Worm (Caenorhabditis elegans): ENCODE measurements around the gene wht-7.
A peak's percentile ranks its signal among the peaks of the same experiment; 100 is the strongest.

wht-7 gene

DNA sequence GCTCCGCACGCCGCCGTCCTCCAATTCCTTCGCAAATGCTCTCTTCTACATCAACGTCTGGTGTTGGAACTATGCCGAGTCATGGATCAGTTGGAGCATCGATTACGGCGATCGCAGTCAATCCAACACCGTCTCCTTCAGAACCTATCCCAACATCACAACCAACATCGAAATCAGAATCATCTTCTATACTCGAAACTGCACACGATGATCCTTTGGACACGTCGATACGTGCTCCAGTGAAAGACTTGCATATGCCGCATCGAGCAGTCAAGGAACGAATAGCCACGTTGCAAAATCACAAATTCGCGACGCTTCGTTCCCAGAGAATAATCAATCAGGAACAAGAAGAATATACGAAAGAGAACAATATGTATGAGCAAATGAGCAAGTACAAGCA is 28.4 kb downstream of the wht-7 start:
- TF ChIP-seq dao-5 (tag; optimal IDR thresholded peaks at IDR 0.05) (no peak), W03F9.2 (tag; optimal IDR thresholded peaks at IDR 0.05) (no peak), him-1 (tag; optimal IDR thresholded peaks at IDR 0.05) (no peak)

DNA sequence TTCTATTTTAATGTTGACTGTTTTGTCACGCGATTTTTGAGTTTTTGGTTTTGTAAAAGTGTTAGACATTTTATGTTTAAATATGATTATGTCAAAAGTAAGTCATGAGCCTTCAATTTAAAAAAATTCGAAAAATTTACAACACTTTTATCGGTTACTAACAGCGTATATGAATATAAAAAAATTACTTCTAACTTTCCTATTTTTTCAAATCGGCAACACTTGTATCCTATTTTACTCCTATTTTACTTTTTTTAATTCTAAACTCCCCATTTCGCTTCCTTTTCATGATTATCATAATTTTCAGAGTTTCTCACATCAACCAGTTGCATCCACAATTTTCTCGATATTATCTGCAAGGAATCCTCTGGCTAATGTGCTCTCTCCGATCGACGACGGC is 31.1 kb downstream of the wht-7 start, which contains the start of gene kin-18:
TSS of gene kin-18 (plus strand) at position 301 of the 400 bp plus-strand sequence.
- no peak for TF ChIP-seq dao-5 (tag; optimal IDR thresholded peaks at IDR 0.05)
- TF ChIP-seq W03F9.2 (tag; optimal IDR thresholded peaks at IDR 0.05): no peak
- no peak for TF ChIP-seq him-1 (tag; optimal IDR thresholded peaks at IDR 0.05)

DNA sequence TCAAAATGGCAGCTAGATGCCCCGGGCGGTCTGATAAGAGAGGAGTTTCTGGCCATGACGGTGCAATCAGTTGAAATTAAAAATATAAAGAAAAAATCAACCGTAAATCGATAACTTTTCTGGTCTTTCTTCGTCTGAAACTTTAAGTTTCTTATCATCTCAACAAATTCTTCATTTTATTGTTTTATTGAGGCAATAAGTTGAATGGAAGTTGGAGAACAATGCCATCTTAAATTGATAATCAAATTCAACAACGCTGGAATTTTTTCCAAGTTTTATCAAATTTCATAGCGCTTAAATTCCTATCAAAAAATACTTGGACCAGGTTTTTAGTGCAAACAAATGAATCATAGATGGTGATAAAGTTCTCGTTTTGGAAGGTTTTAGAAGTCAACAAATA is 32.4 kb downstream of the wht-7 start:
- TF ChIP-seq W03F9.2 (tag; optimal IDR thresholded peaks at IDR 0.05) (no peak), dao-5 (tag; optimal IDR thresholded peaks at IDR 0.05) (no peak), him-1 (tag; optimal IDR thresholded peaks at IDR 0.05) (no peak)

DNA sequence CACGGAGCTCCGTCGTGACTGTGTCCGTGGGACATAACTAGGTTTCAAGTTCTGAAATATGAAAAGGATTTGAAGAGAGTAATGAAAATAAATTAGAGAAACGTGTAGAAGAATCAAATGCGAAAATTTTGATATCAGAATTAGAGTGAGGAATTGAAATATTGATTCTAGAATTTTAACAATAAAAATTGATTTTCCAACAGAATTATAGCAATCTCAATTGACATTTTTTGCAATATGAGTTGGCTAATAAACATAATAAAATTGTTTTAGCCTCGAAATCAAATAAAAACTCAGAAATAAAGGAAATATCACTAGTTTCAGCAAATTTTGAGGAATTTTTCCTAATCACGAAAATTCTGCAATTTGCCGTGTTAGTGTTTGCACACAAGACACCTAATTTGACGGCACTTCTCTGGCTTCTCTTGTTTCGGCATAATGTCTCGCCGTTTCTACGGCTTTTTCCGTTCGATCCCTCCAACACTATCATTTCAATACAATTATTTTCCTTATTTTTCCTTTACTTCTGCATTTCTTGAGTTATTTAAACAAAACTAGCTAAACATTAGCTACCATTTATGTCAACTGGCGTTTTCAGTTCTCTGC is 33.0 kb downstream of the wht-7 start, which contains the start of gene nmt-1:
TSS of gene nmt-1 (minus strand) at position 51 of the 606 bp plus-strand sequence.
- no peak for TF ChIP-seq him-1 (tag; optimal IDR thresholded peaks at IDR 0.05)
- TF ChIP-seq W03F9.2 (tag; optimal IDR thresholded peaks at IDR 0.05): peak; percentile 36

DNA sequence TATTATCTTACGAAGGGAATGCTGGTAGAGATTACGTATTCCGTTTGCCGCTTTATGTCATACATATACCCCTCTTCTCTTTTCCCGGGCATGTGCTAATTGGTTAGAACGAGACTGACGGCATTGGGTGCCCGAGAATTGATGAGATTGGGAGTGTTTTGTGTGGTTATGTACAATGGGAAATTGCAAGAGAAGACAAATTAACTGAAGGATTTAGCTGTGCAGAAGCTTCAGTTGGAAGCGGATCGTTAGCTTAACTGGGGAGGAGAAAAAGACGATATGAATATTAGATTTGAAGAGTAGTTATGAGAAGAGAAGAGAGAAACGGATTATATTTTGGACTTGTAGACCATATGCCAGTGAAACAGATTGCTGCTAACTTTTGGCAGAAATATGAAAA is 39.2 kb downstream of the wht-7 start:
- TF ChIP-seq W03F9.2 (tag; optimal IDR thresholded peaks at IDR 0.05): no peak
- TF ChIP-seq him-1 (tag; optimal IDR thresholded peaks at IDR 0.05): no peak
- TF ChIP-seq dao-5 (tag; optimal IDR thresholded peaks at IDR 0.05): no peak

DNA sequence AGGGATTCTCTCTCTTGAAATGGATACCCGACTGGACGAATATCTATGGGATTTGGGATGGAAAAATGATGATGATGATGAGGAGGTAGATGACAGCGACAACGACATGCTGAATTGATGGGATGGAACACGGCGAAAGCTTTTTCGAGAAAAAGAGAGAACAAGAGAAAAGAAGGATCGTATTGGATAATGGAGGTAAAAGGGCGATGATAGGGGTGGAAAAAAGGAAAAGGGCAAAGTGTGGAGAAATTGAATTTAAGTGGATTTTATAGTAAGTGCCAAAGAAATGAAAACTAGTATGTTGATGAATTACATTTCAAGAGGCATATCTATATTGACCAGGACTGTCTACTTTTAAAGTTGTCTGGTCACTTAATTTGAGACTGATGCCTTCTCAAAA is 43.5 kb downstream of the wht-7 start:
- TF ChIP-seq W03F9.2 (tag; optimal IDR thresholded peaks at IDR 0.05): no peak
- no peak for TF ChIP-seq him-1 (tag; optimal IDR thresholded peaks at IDR 0.05)
- TF ChIP-seq dao-5 (tag; optimal IDR thresholded peaks at IDR 0.05): no peak

DNA sequence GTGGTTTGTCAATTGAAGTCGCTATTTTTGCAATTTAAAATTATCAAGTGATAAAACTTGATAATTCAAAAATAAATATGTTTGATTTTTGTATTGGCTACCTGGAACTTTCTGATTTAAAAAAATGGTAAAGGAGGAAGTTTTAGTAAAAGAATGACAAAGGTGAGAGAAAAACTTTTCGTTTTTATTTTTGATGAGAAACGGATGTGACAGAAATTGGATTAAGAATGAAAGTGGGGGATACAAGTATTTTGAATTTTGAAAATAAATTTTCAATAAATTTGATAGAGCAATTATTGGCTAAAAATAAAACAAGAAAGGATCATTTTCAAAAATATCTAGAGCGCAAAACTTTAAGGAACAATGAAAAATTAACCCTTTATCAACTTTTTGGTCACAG is 46.6 kb downstream of the wht-7 start, which contains the start of gene C05D10.4:
TSS of gene C05D10.4 (minus strand) at position 101 of the 400 bp plus-strand sequence.
- no peak for TF ChIP-seq him-1 (tag; optimal IDR thresholded peaks at IDR 0.05)
- no peak for TF ChIP-seq W03F9.2 (tag; optimal IDR thresholded peaks at IDR 0.05)
- TF ChIP-seq dao-5 (tag; optimal IDR thresholded peaks at IDR 0.05): no peak

DNA sequence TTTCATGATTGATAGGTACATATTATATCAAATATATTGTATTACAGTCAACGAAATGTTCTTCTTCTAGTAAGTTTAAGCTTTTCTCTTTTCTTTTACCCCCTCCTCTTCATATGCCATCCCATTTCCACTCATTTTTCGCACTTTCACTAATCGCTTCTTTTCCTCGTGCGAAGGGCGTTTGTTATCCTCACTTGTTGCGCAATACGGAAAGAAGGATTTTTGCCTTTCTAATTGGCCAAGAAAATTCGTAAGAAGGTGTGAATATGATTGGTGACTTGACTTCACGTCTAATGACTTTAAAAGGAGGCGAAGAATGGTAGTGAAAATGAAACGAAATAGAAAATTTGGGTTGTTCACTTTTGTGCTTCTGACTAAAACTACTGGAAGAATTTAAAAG is 53.7 kb downstream of the wht-7 start:
- TF ChIP-seq W03F9.2 (tag; optimal IDR thresholded peaks at IDR 0.05) (no peak), him-1 (tag; optimal IDR thresholded peaks at IDR 0.05) (no peak), dao-5 (tag; optimal IDR thresholded peaks at IDR 0.05) (no peak)

All from whole organism, L4/young adult.